Worm (Caenorhabditis elegans) whole organism, L1 larva: Measurements from ENCODE around the gene C54F6.20.

ENCODE experiments used
- alr-1 ChIP-seq: fragments of 200-800 bp; sonication (Bioruptor generic); optimal IDR thresholded peaks from 2 replicates; lab custom pipeline; 2018; ENCODE audit warnings: borderline replicate concordance, mild to moderate bottlenecking, missing genetic modification characterization, missing compliant biosample characterization
- ama-1 ChIP-seq: fragments of 150-350 bp; optimal IDR thresholded peaks from 2 replicates; lab custom pipeline; 2014
- egl-27 ChIP-seq, 2 experiments: fragments of 150-350 bp in 1 of 2; sonication (generic microtip); optimal IDR thresholded peaks; 3 replicates each; lab custom pipeline; 2017 to 2018; ENCODE audit warnings: missing biosample characterization in 2 of 2, missing genetic modification characterization in 2 of 2, missing genetic modification reagents in 2 of 2
- elt-3 ChIP-seq, 6 experiments: fragments of 150-350 bp in 1 of 6; sonication (generic microtip); optimal IDR thresholded peaks; 2 replicates each; lab custom pipeline; 2017 to 2018; ENCODE audit warnings: missing biosample characterization in 6 of 6, missing genetic modification characterization in 6 of 6, inconsistent platforms in 1 of 6
- mep-1 ChIP-seq: fragments of 150-350 bp; optimal IDR thresholded peaks from 2 replicates; lab custom pipeline; 2014; ENCODE audit warnings: missing biosample characterization, missing genetic modification characterization
- nhr-11 ChIP-seq: fragments of 150-350 bp; optimal IDR thresholded peaks from 2 replicates; lab custom pipeline; 2014; ENCODE audit warnings: missing biosample characterization, missing genetic modification characterization
- nhr-76 ChIP-seq: sonication (generic microtip); optimal IDR thresholded peaks from 2 replicates; lab custom pipeline; 2017; ENCODE audit warnings: missing biosample characterization, missing genetic modification characterization
- pax-3 ChIP-seq: fragments of 200-800 bp; sonication (Bioruptor generic); optimal IDR thresholded peaks from 2 replicates; lab custom pipeline; 2018; ENCODE audit warnings: mild to moderate bottlenecking, missing genetic modification characterization, moderate library complexity, missing compliant biosample characterization

ce11 chrV:7548017-7548416 is 23.5 kb downstream of the C54F6.20 start:
- TF ChIP-seq pax-3 (tag; lab: Kevin White, UChicago) (no peak), mep-1 (tag; lab: Kevin White, UChicago) (no peak), ama-1 (lab: Kevin White, UChicago) (no peak), alr-1 (tag; lab: Kevin White, UChicago) (no peak), egl-27 (tag; optimal IDR thresholded peaks at IDR 0.05; lab: Kevin White, UChicago) (no peak), nhr-11 (no peak), elt-3 (tag; optimal IDR thresholded peaks at IDR 0.05; lab: Kevin White, UChicago) (no peak), nhr-76 (no peak)
